Fruit fly (Drosophila melanogaster) whole organism, wandering third instar larva: ENCODE data around the gene Cyp305a1.

Source experiments
- Abd-B ChIP-seq: fragments of >200 bp; optimal IDR thresholded peaks from 2 replicates; lab custom pipeline; 2017; ENCODE audit warnings: missing biosample characterization, missing genetic modification characterization
- Dfd ChIP-seq: fragments of >200 bp; optimal IDR thresholded peaks from 2 replicates; lab custom pipeline; 2017; ENCODE audit warnings: missing biosample characterization, missing genetic modification characterization
- GATAd ChIP-seq: sonication (Bioruptor generic); optimal IDR thresholded peaks from 2 replicates; lab custom pipeline; 2016; ENCODE audit warnings: missing biosample characterization, missing genetic modification characterization
- Hr78 ChIP-seq: fragments of >200 bp; optimal IDR thresholded peaks from 2 replicates; lab custom pipeline; 2017; ENCODE audit warnings: missing biosample characterization, missing genetic modification characterization
- Hr83 ChIP-seq: fragments of 200-300 bp; sonication (Bioruptor generic); optimal IDR thresholded peaks from 2 replicates; lab custom pipeline; 2016; ENCODE audit warnings: missing biosample characterization, mild to moderate bottlenecking, missing genetic modification characterization, moderate library complexity; ENCODE audit not compliant: poor library complexity, severe bottlenecking
- Mio ChIP-seq: sonication (Bioruptor generic); optimal IDR thresholded peaks from 2 replicates; lab custom pipeline; 2016; ENCODE audit warnings: missing biosample characterization, missing genetic modification characterization
- OdsH ChIP-seq: fragments of 200-800 bp; sonication (Bioruptor generic); optimal IDR thresholded peaks from 2 replicates; lab custom pipeline; 2016; ENCODE audit warnings: missing biosample characterization, mild to moderate bottlenecking, missing genetic modification characterization
- Vsx2 ChIP-seq: fragments of 200-300, 225-300 bp; sonication (Bioruptor generic); optimal IDR thresholded peaks from 2 replicates; lab custom pipeline; 2018; ENCODE audit warnings: missing biosample characterization, missing genetic modification characterization; ENCODE audit not compliant: partially characterized antibody
- dl ChIP-seq, 2 experiments: fragments of 175-275, 200-275 bp in 1 of 2; fragments of 200-275 bp in 1 of 2; sonication (Bioruptor generic); optimal IDR thresholded peaks; lab custom pipeline; 2018; ENCODE audit warnings: mild to moderate bottlenecking in 2 of 2, missing biosample characterization in 2 of 2, missing genetic modification characterization in 2 of 2, moderate library complexity in 2 of 2; ENCODE audit not compliant: partially characterized antibody in 2 of 2, insufficient read depth in 1 of 2
- lola ChIP-seq: fragments of >200 bp; optimal IDR thresholded peaks from 2 replicates; lab custom pipeline; 2017; ENCODE audit warnings: missing biosample characterization, missing genetic modification characterization
- pan ChIP-seq: fragments of >200 bp; optimal IDR thresholded peaks from 2 replicates; lab custom pipeline; 2017
- psq ChIP-seq: fragments of 200-800 bp; sonication (Bioruptor generic); optimal IDR thresholded peaks from 3 replicates; lab custom pipeline; 2017; ENCODE audit warnings: missing biosample characterization, mild to moderate bottlenecking, missing genetic modification characterization, moderate library complexity
- sage ChIP-seq: fragments of 200-800 bp; sonication (Bioruptor generic); optimal IDR thresholded peaks from 2 replicates; lab custom pipeline; 2016; ENCODE audit warnings: missing biosample characterization, mild to moderate bottlenecking, missing genetic modification characterization
- woc ChIP-seq: sonication (Bioruptor generic); optimal IDR thresholded peaks from 2 replicates; lab custom pipeline; 2016; ENCODE audit warnings: missing biosample characterization, mild to moderate bottlenecking, missing genetic modification characterization

DNA sequence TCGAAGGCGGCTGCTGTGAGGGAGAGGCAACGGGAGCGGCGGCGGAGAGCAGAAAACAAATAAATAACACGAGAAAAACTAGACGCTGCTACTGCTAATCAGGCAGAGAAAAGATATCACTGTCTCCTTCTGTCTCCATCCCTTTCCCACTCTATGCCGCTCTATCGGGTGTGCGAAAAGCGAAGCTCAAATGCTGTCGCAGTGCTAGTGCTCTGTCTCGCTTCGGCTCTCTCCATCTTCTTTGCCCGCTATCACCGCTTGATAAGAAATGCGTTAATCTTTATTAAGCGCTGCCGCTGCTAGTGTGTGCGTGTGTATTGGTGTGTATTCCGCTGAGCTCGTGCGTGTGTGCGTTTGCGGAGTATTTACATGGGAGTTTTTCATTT is 21.5 kb downstream of the Cyp305a1 start:
- TF ChIP-seq Abd-B (GFP tag; lab: Kevin White, UChicago) (no peak), GATAd (GFP tag; lab: Kevin White, UChicago) (no peak), Hr78 (no peak), Hr83 (no peak), sage (GFP tag; lab: Kevin White, UChicago) (no peak), dl (GFP tag; optimal IDR thresholded peaks at IDR 0.05; lab: Kevin White, UChicago; ENCODE audit: insufficient read depth in 1 of 2, partially characterized antibody in 2 of 2) (no peak), Dfd (GFP tag; lab: Kevin White, UChicago) (no peak), woc (GFP tag; lab: Kevin White, UChicago) (no peak), Mio (GFP tag; lab: Kevin White, UChicago) (no peak), lola (no peak), psq (GFP tag; lab: Kevin White, UChicago) (no peak), OdsH (no peak), pan (no peak), Vsx2 (no peak)
